Worm (Caenorhabditis elegans): ENCODE measurements around the gene C44B7.11.
A peak's percentile ranks its signal among the peaks of the same experiment; 100 is the strongest.

Gene C44B7.11

ce11 chrII:6898017-6898779, 858 bp upstream of the C44B7.11 start, which contains the start of gene hrpl-1 (continued):
- TF ChIP-seq mef-2 (tag; optimal IDR thresholded peaks at IDR 0.05), result no peak
- TF ChIP-seq unc-86 (tag; optimal IDR thresholded peaks at IDR 0.05), result no peak
- peak; percentile 27 for TF ChIP-seq irx-1 (tag; optimal IDR thresholded peaks at IDR 0.05)
- TF ChIP-seq nhr-19 (GFP tag; conservative IDR thresholded peaks at IDR 0.05), result peak; percentile 30; the same call in 1 of the 2 replicates
- TF ChIP-seq tbx-2 (tag; optimal IDR thresholded peaks at IDR 0.05), result no peak
- TF ChIP-seq hlh-4 (tag; optimal IDR thresholded peaks at IDR 0.05), result no peak
- no peak for TF ChIP-seq isw-1 (GFP tag; IDR thresholded peaks at IDR 0.05)
- TF ChIP-seq dpl-1 (GFP tag; optimal IDR thresholded peaks at IDR 0.05), result peak in 2 of 3 experiments; percentile 30 to 54
- TF ChIP-seq sox-4 (tag; optimal IDR thresholded peaks at IDR 0.05), result peak; percentile 35

ce11 chrII:6893589-6894245, 3.6 kb downstream of the C44B7.11 start, which contains the start of gene adal-1:
TSS of gene adal-1 (minus strand) at chrII:6893639.
- TF ChIP-seq nhr-20 (tag; optimal IDR thresholded peaks at IDR 0.05) (no peak), blmp-1 (tag; optimal IDR thresholded peaks at IDR 0.05) (peak; percentile 43), dpl-1 (GFP tag; optimal IDR thresholded peaks at IDR 0.05) (no peak), efl-1 (optimal IDR thresholded peaks at IDR 0.05) (peak in 1 of 2 experiments; percentile 20), efl-1 (GFP tag; optimal IDR thresholded peaks at IDR 0.05 in 1 of 2) (peak in 1 of 2 experiments; percentile 81), lsy-2 (tag; optimal IDR thresholded peaks at IDR 0.05) (peak in 1 of 2 experiments; percentile 37)

- TF ChIP-seq alr-1 (tag; optimal IDR thresholded peaks at IDR 0.05; ENCODE audit: borderline replicate concordance) (no peak), skn-1 (tag; optimal IDR thresholded peaks at IDR 0.05) (peak; percentile 64), jun-1 (tag; optimal IDR thresholded peaks at IDR 0.05) (no peak), ceh-88 (GFP tag; IDR thresholded peaks at IDR 0.05) (no peak), ceh-8 (GFP tag; optimal IDR thresholded peaks at IDR 0.05) (no peak), efl-1 (optimal IDR thresholded peaks at IDR 0.05) (peak in 1 of 2 experiments; percentile 36), efl-1 (GFP tag; optimal IDR thresholded peaks at IDR 0.05 in 1 of 2) (peak; percentile 20 to 92), sptf-1 (tag; optimal IDR thresholded peaks at IDR 0.05) (no peak), nhr-20 (tag; optimal IDR thresholded peaks at IDR 0.05) (peak; percentile 99), pag-3 (tag; optimal IDR thresholded peaks at IDR 0.05; ENCODE audit: borderline replicate concordance, insufficient read depth) (no peak), mep-1 (tag; optimal IDR thresholded peaks at IDR 0.05) (peak; percentile 63), blmp-1 (tag; optimal IDR thresholded peaks at IDR 0.05) (peak; percentile 80), elt-2 (tag; optimal IDR thresholded peaks at IDR 0.05) (peak; percentile 69), swsn-7 (tag; optimal IDR thresholded peaks at IDR 0.05) (peak; percentile 42), tbx-2 (tag; optimal IDR thresholded peaks at IDR 0.05) (peak; percentile 84), ztf-11 (tag; optimal IDR thresholded peaks at IDR 0.05) (no peak), pqm-1 (tag; optimal IDR thresholded peaks at IDR 0.05) (no peak), lin-35 (GFP tag; optimal IDR thresholded peaks at IDR 0.05) (peak; percentile 50 to 82), ama-1 (optimal IDR thresholded peaks at IDR 0.05) (no peak), lin-15B (tag; optimal IDR thresholded peaks at IDR 0.05) (no peak), C04F5.9 (tag; optimal IDR thresholded peaks at IDR 0.05) (no peak), unc-98 (GFP tag; IDR thresholded peaks at IDR 0.05) (no peak), nhr-19 (GFP tag; conservative IDR thresholded peaks at IDR 0.05) (peak; percentile 99), hlh-17 (GFP tag; optimal IDR thresholded peaks at IDR 0.05; ENCODE audit: borderline replicate concordance) (no peak), fkh-4 (tag; optimal IDR thresholded peaks at IDR 0.05; ENCODE audit: borderline replicate concordance) (no peak), isw-1 (GFP tag; IDR thresholded peaks at IDR 0.05) (no peak), ceh-63 (GFP tag; optimal IDR thresholded peaks at IDR 0.05) (no peak), irx-1 (tag; optimal IDR thresholded peaks at IDR 0.05) (no peak), nhr-76 (tag; optimal IDR thresholded peaks at IDR 0.05) (no peak), nhr-47 (tag; optimal IDR thresholded peaks at IDR 0.05) (peak; percentile 54), egl-13 (tag; optimal IDR thresholded peaks at IDR 0.05) (no peak), hlh-4 (tag; optimal IDR thresholded peaks at IDR 0.05) (no peak), lsy-2 (tag; optimal IDR thresholded peaks at IDR 0.05) (peak; percentile 51 to 71), ztf-4 (tag; optimal IDR thresholded peaks at IDR 0.05) (peak; percentile 78), lin-39 (tag; optimal IDR thresholded peaks at IDR 0.05) (no peak), nhr-84 (tag; optimal IDR thresholded peaks at IDR 0.05) (no peak), snpc-4 (tag; optimal IDR thresholded peaks at IDR 0.05) (no peak), dsc-1 (tag; optimal IDR thresholded peaks at IDR 0.05) (no peak), elt-3 (tag; optimal IDR thresholded peaks at IDR 0.05) (peak in 3 of 6 experiments; percentile 19 to 84 (median 76)), unc-62 (GFP tag; optimal IDR thresholded peaks at IDR 0.05) (no peak)
Observed at ce11 chrII:6891838-6892237, 5.5 kb downstream of the C44B7.11 start.
